Fruit fly (Drosophila melanogaster) whole organism, embryonic: ENCODE results near the gene CG8128.

Experiments
- CG10267 ChIP-seq: fragments of 200-800 bp; sonication (Bioruptor generic); optimal IDR thresholded peaks from 2 replicates; lab custom pipeline; 2018; ENCODE audit warnings: missing biosample characterization, mild to moderate bottlenecking, missing genetic modification characterization, moderate library complexity
- CG10366 ChIP-seq: fragments of 200-800 bp; sonication (Bioruptor generic); IDR thresholded peaks from 2 replicates; pipeline ENCODE4 v1.3.6; 2022; ENCODE audit warnings: missing biosample characterization, missing genetic modification characterization
- CG10543 ChIP-seq: fragments of 200-800 bp; sonication (Bioruptor generic); optimal IDR thresholded peaks from 3 replicates; lab custom pipeline; 2017; ENCODE audit warnings: missing biosample characterization, mild to moderate bottlenecking, missing genetic modification characterization, moderate library complexity
- CG12155 ChIP-seq: fragments of 200-800 bp; sonication (Bioruptor generic); optimal IDR thresholded peaks from 3 replicates; lab custom pipeline; 2016; ENCODE audit warnings: missing biosample characterization, missing genetic modification characterization
- CG15073 ChIP-seq: fragments of 200-800 bp; sonication (Bioruptor generic); optimal IDR thresholded peaks from 2 replicates; lab custom pipeline; 2016; ENCODE audit warnings: missing biosample characterization, missing genetic modification characterization
- CG15514 ChIP-seq: fragments of 200-800 bp; sonication (Bioruptor generic); optimal IDR thresholded peaks from 3 replicates; lab custom pipeline; 2017; ENCODE audit warnings: missing biosample characterization, missing genetic modification characterization, mild to moderate bottlenecking, moderate library complexity, missing genetic modification reagents
- CG16863 ChIP-seq: fragments of 200-800 bp; sonication (Bioruptor generic); optimal IDR thresholded peaks from 3 replicates; lab custom pipeline; 2016; ENCODE audit warnings: missing biosample characterization, missing genetic modification characterization
- CG17328 ChIP-seq: fragments of 200-800 bp; sonication (Bioruptor generic); IDR thresholded peaks from 2 replicates; pipeline ENCODE4 v1.3.6; 2022; ENCODE audit warnings: missing biosample characterization, missing genetic modification characterization
- CG1792 ChIP-seq: fragments of 200-800 bp; sonication (Bioruptor generic); optimal IDR thresholded peaks from 2 replicates; lab custom pipeline; 2016; ENCODE audit warnings: missing biosample characterization, missing genetic modification characterization
- CG1832 ChIP-seq: fragments of 200-800 bp; sonication (Bioruptor generic); optimal IDR thresholded peaks from 2 replicates; lab custom pipeline; 2017; ENCODE audit warnings: missing biosample characterization, mild to moderate bottlenecking, missing genetic modification characterization, inconsistent platforms
- CG2889 ChIP-seq: fragments of 200-800 bp; sonication (Bioruptor generic); IDR thresholded peaks from 3 replicates; pipeline ENCODE4 v1.3.6; 2022; ENCODE audit warnings: missing biosample characterization, missing genetic modification characterization
- CG4328 ChIP-seq: fragments of 200-800 bp; sonication (Bioruptor generic); optimal IDR thresholded peaks from 3 replicates; lab custom pipeline; 2017; ENCODE audit warnings: missing biosample characterization, missing genetic modification reagents, missing genetic modification characterization
- CG4404 ChIP-seq: fragments of 200-800 bp; sonication (Bioruptor generic); IDR thresholded peaks from 2 replicates; pipeline ENCODE4 v1.3.6; 2022; ENCODE audit warnings: missing biosample characterization, missing genetic modification characterization
- CG6272 ChIP-seq: fragments of 200-800 bp; sonication (Bioruptor generic); IDR thresholded peaks from 2 replicates; pipeline ENCODE4 v1.3.6; 2022; ENCODE audit warnings: missing biosample characterization, missing genetic modification characterization
- CG6813 ChIP-seq: fragments of 200-800 bp; sonication (Bioruptor generic); optimal IDR thresholded peaks from 2 replicates; lab custom pipeline; 2017; ENCODE audit warnings: missing biosample characterization, missing genetic modification characterization, mild to moderate bottlenecking, moderate library complexity, missing genetic modification reagents
- CG7786 ChIP-seq: fragments of 200-800 bp; sonication (Bioruptor generic); optimal IDR thresholded peaks from 2 replicates; lab custom pipeline; 2016; ENCODE audit warnings: missing biosample characterization, missing genetic modification characterization
- CG7928 ChIP-seq: fragments of 200-800 bp; sonication (Bioruptor generic); optimal IDR thresholded peaks from 2 replicates; lab custom pipeline; 2017; ENCODE audit warnings: missing biosample characterization, mild to moderate bottlenecking, missing genetic modification characterization
- CG8281 ChIP-seq: fragments of 200-800 bp; sonication (Bioruptor generic); optimal IDR thresholded peaks from 2 replicates; lab custom pipeline; 2018; ENCODE audit warnings: missing biosample characterization, mild to moderate bottlenecking, missing genetic modification characterization, moderate library complexity
- CG9215 ChIP-seq: fragments of 200-800 bp; sonication (Bioruptor generic); IDR thresholded peaks from 2 replicates; pipeline ENCODE4 v1.3.6; 2022; ENCODE audit warnings: missing biosample characterization, missing genetic modification characterization
- CoRest ChIP-seq: fragments of 200-800 bp; sonication (Bioruptor generic); optimal IDR thresholded peaks from 3 replicates; lab custom pipeline; 2018; ENCODE audit warnings: missing biosample characterization, mild to moderate bottlenecking, missing genetic modification characterization, moderate library complexity
- CrebB ChIP-seq: fragments of 200-800 bp; sonication (Bioruptor generic); optimal IDR thresholded peaks from 3 replicates; lab custom pipeline; 2018; ENCODE audit warnings: missing biosample characterization, mild to moderate bottlenecking, missing genetic modification characterization
- Dbx ChIP-seq: fragments of 200-800 bp; sonication (Bioruptor generic); IDR thresholded peaks from 3 replicates; pipeline ENCODE4 v1.3.6; 2022; ENCODE audit warnings: missing biosample characterization, missing genetic modification characterization
- Eip74EF ChIP-seq, 2 experiments: fragments of 200-800 bp in 1 of 2; fragments of >200 bp in 1 of 2; sonication (Bioruptor generic) in 1 of 2; optimal IDR thresholded peaks; 2 replicates each; lab custom pipeline; 2017 to 2019; ENCODE audit warnings: missing biosample characterization in 2 of 2, missing genetic modification characterization in 2 of 2, mild to moderate bottlenecking in 1 of 2, moderate library complexity in 1 of 2
- Fer3 ChIP-seq: fragments of 200-800 bp; sonication (Bioruptor generic); optimal IDR thresholded peaks from 2 replicates; lab custom pipeline; 2018; ENCODE audit warnings: missing biosample characterization, mild to moderate bottlenecking, missing genetic modification characterization, moderate library complexity
- MBD-R2 ChIP-seq: fragments of 200-800 bp; sonication (Bioruptor generic); IDR thresholded peaks from 2 replicates; pipeline ENCODE4 v1.3.6; 2022; ENCODE audit warnings: missing biosample characterization, missing genetic modification characterization
- NFAT ChIP-seq: fragments of 200-800 bp; sonication (Bioruptor generic); IDR thresholded peaks from 2 replicates; pipeline ENCODE4 v1.3.6; 2022; ENCODE audit warnings: missing biosample characterization, missing genetic modification characterization
- Nf-YC ChIP-seq: fragments of 200-800 bp; optimal IDR thresholded peaks from 3 replicates; lab custom pipeline; 2019; ENCODE audit warnings: missing biosample characterization, mild to moderate bottlenecking, missing genetic modification characterization, moderate library complexity
- Opbp ChIP-seq: fragments of 200-800 bp; sonication (Bioruptor generic); IDR thresholded peaks from 3 replicates; pipeline ENCODE4 v1.3.6; 2022; ENCODE audit warnings: missing biosample characterization, missing genetic modification characterization; ENCODE audit not compliant: partially characterized antibody
- Pdp1 ChIP-seq, 2 experiments: fragments of 200-800 bp; sonication (Bioruptor generic); optimal IDR thresholded peaks; 3 replicates each; lab custom pipeline; 2016; ENCODE audit warnings: missing biosample characterization in 2 of 2, missing genetic modification characterization in 2 of 2, mild to moderate bottlenecking in 1 of 2, moderate library complexity in 1 of 2
- Ravus ChIP-seq: fragments of 200-800 bp; sonication (Bioruptor generic); IDR thresholded peaks from 2 replicates; pipeline ENCODE4 v1.3.6; 2022; ENCODE audit warnings: missing biosample characterization, missing genetic modification characterization
- Rfx ChIP-seq: fragments of 200-800 bp; sonication (Bioruptor generic); IDR thresholded peaks from 2 replicates; pipeline ENCODE4 v1.3.6; 2022; ENCODE audit warnings: missing biosample characterization, missing genetic modification characterization
- Rx ChIP-seq: fragments of 200-800 bp; sonication (Bioruptor generic); IDR thresholded peaks from 2 replicates; pipeline ENCODE4 v1.3.6; 2022; ENCODE audit warnings: missing biosample characterization, missing genetic modification characterization
- Scr ChIP-seq: fragments of 200-800 bp; sonication (Bioruptor generic); IDR thresholded peaks from 2 replicates; pipeline ENCODE4 v1.3.6; 2022; ENCODE audit warnings: missing biosample characterization, missing genetic modification characterization; ENCODE audit not compliant: partially characterized antibody
- bsh ChIP-seq, 2 experiments: fragments of 200-800 bp; sonication (Bioruptor generic); optimal IDR thresholded peaks; 2 replicates each; lab custom pipeline; 2017 to 2018; ENCODE audit warnings: mild to moderate bottlenecking in 2 of 2, missing biosample characterization in 2 of 2, missing genetic modification characterization in 2 of 2, moderate library complexity in 1 of 2
- caup ChIP-seq: fragments of 200-800 bp; sonication (Bioruptor generic); optimal IDR thresholded peaks from 3 replicates; lab custom pipeline; 2017; ENCODE audit warnings: missing biosample characterization, mild to moderate bottlenecking, missing genetic modification characterization, moderate library complexity; ENCODE audit not compliant: severe bottlenecking
- dm ChIP-seq: fragments of 200-800 bp; sonication (Bioruptor generic); optimal IDR thresholded peaks from 3 replicates; lab custom pipeline; 2016; ENCODE audit warnings: missing biosample characterization, missing genetic modification characterization
- fru ChIP-seq: fragments of >200 bp; optimal IDR thresholded peaks from 2 replicates; lab custom pipeline; 2017
- fu2 ChIP-seq: fragments of 200-800 bp; sonication (Bioruptor generic); optimal IDR thresholded peaks from 2 replicates; lab custom pipeline; 2016; ENCODE audit warnings: missing biosample characterization, missing genetic modification characterization
- gce ChIP-seq: fragments of 200-800 bp; sonication (Bioruptor generic); IDR thresholded peaks from 3 replicates; pipeline ENCODE4 v1.3.6; 2022; ENCODE audit warnings: missing biosample characterization, missing genetic modification characterization
- hkb ChIP-seq, 2 experiments: fragments of 200-800 bp in 1 of 2; fragments of >200 bp in 1 of 2; sonication (Bioruptor generic) in 1 of 2; IDR thresholded peaks in 1 of 2; optimal IDR thresholded peaks in 1 of 2; 2 replicates each; pipeline versions ENCODE4 v1.3.6 to Lab custom; 2017 to 2022; ENCODE audit warnings: missing biosample characterization in 1 of 2, missing genetic modification characterization in 1 of 2
- insv ChIP-seq, 2 experiments: fragments of 200-800 bp; sonication (Bioruptor generic); optimal IDR thresholded peaks; 3 replicates each; lab custom pipeline; 2016 to 2018; ENCODE audit warnings: missing biosample characterization in 2 of 2, missing genetic modification characterization in 2 of 2
- ken ChIP-seq: fragments of 200-800 bp; sonication (Bioruptor generic); IDR thresholded peaks from 3 replicates; pipeline ENCODE4 v1.3.6; 2022; ENCODE audit warnings: missing biosample characterization, missing genetic modification characterization
- org-1 ChIP-seq: fragments of 200-800 bp; sonication (Bioruptor generic); optimal IDR thresholded peaks from 2 replicates; lab custom pipeline; 2017; ENCODE audit warnings: missing biosample characterization, missing genetic modification characterization
- row ChIP-seq: fragments of 200-800 bp; sonication (Bioruptor generic); IDR thresholded peaks from 3 replicates; pipeline ENCODE4 v1.3.6; 2022; ENCODE audit warnings: missing biosample characterization, missing genetic modification characterization
- sr ChIP-seq: fragments of 200-800 bp; sonication (Bioruptor generic); IDR thresholded peaks from 3 replicates; pipeline ENCODE4 v1.3.6; 2022; ENCODE audit warnings: missing biosample characterization, missing genetic modification characterization
- ttk ChIP-seq: fragments of 200-800 bp; sonication (Bioruptor generic); IDR thresholded peaks from 2 replicates; pipeline ENCODE4 v2.1.2; 2022; ENCODE audit warnings: missing biosample characterization, missing genetic modification characterization
- vnd ChIP-seq: fragments of 200-800 bp; sonication (Bioruptor generic); IDR thresholded peaks from 3 replicates; pipeline ENCODE4 v1.3.6; 2022; ENCODE audit warnings: missing biosample characterization, missing genetic modification characterization; ENCODE audit not compliant: partially characterized antibody
- zfh1 ChIP-seq: fragments of 200-800 bp; sonication (Bioruptor generic); IDR thresholded peaks from 3 replicates; pipeline ENCODE4 v1.3.6; 2022; ENCODE audit warnings: missing biosample characterization, missing genetic modification characterization

CG8128 gene

DNA sequence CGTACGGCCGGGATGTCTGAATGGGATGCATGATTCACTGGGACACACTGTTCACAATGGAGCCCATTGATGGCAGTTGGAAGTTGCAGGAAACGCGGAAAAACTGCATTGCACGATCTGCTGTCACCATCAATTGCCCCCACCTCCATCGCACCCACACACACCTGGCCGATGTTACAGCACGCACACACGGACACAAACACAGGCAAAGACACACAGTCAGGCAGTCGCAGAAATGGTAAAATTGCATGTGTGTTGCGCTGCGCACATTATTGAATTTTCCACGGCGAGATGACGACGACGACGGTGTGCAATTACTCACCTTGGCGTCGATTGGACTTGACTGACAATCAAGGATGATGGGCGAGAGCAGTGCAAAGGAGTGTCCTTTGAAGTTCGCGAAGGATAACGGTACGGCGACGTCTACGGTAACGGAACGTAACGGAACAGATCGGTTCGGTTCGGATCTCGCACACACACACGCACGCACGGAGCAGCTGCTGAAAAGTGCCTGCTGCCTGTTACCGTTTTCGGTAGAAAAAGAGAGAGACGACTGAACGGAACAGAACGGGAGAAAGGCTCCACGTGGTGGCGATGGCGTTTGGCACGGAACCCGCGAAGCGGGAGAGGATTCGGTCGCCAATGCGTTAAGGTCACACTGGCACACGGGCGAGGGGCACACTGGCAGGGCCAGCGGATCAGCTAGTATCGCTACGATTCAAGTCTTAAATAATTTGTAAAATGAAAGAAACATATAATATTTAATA lies 12.9 kb downstream of the CG8128 start, which contains the start of the genes CG9281 and CG15601 (continued):
- TF ChIP-seq CG4404 (GFP tag; lab: Robert Waterston, UW), result no peak
- no peak for TF ChIP-seq CG10366 (GFP tag; lab: Robert Waterston, UW)
- TF ChIP-seq CoRest (tag; lab: Kevin White, UChicago), result no peak
- no peak for TF ChIP-seq fru (lab: Kevin White, UChicago)
- no peak for TF ChIP-seq ttk (GFP tag; lab: Robert Waterston, UW)
- peak; percentile 41 for TF ChIP-seq CG1832 (GFP tag; lab: Kevin White, UChicago)
- TF ChIP-seq Fer3 (tag; lab: Kevin White, UChicago), result no peak
- peak; percentile 10; the same call in 1 of the 2 replicates for TF ChIP-seq Scr (GFP tag; lab: Robert Waterston, UW)
- peak; percentile 45 for TF ChIP-seq Rfx
- TF ChIP-seq insv (GFP tag; optimal IDR thresholded peaks at IDR 0.05; lab: Kevin White, UChicago), result peak in 1 of 2 experiments; percentile 33
- TF ChIP-seq CG10543 (GFP tag; lab: Kevin White, UChicago), result peak; percentile 50
- no peak for TF ChIP-seq Dbx (GFP tag; lab: Robert Waterston, UW)
- no peak for TF ChIP-seq CG15073 (GFP tag; lab: Kevin White, UChicago)
- TF ChIP-seq dm (GFP tag; lab: Kevin White, UChicago), result peak; percentile 96
- TF ChIP-seq CG4328 (GFP tag; lab: Kevin White, UChicago), result peak; percentile 13
- TF ChIP-seq CG6813 (GFP tag; lab: Kevin White, UChicago), result no peak
- TF ChIP-seq vnd, result no peak
- TF ChIP-seq ken (GFP tag; lab: Robert Waterston, UW), result no peak
- TF ChIP-seq Pdp1 (GFP tag; optimal IDR thresholded peaks at IDR 0.05; lab: Kevin White, UChicago), result peak in 1 of 2 experiments; percentile 83
- peak; percentile 42; the same call in 1 of the 2 replicates for TF ChIP-seq NFAT (GFP tag; lab: Robert Waterston, UW)
- no peak for TF ChIP-seq CG12155 (GFP tag; lab: Kevin White, UChicago)
- no peak for TF ChIP-seq gce
- TF ChIP-seq Eip74EF (GFP tag; optimal IDR thresholded peaks at IDR 0.05; lab: Kevin White, UChicago), result no peak
- peak; percentile 39 for TF ChIP-seq caup (GFP tag; lab: Kevin White, UChicago)
- peak; percentile 14; the same call in 1 of the 2 replicates for TF ChIP-seq MBD-R2 (GFP tag; lab: Robert Waterston, UW)
- TF ChIP-seq CG17328 (GFP tag; lab: Robert Waterston, UW), result no peak
- TF ChIP-seq CG10267 (tag; lab: Kevin White, UChicago), result peak; percentile 35
- TF ChIP-seq CG1792, result no peak
- TF ChIP-seq CG16863 (GFP tag; lab: Kevin White, UChicago), result no peak
- no peak for TF ChIP-seq CG2889 (GFP tag; lab: Robert Waterston, UW)
- no peak for TF ChIP-seq CG7786 (GFP tag; lab: Kevin White, UChicago)
- peak; percentile 47; the same call in 1 of the 3 replicates for TF ChIP-seq zfh1 (GFP tag; lab: Robert Waterston, UW)
- no peak for TF ChIP-seq org-1 (GFP tag; lab: Kevin White, UChicago)
- no peak for TF ChIP-seq Ravus (GFP tag; lab: Robert Waterston, UW)
- no peak for TF ChIP-seq fu2
- no peak for TF ChIP-seq CG6272 (GFP tag; lab: Robert Waterston, UW)
- TF ChIP-seq sr, result no peak
- peak; percentile 24 for TF ChIP-seq Nf-YC (tag; lab: Kevin White, UChicago)
- no peak for TF ChIP-seq CG8281 (tag; lab: Kevin White, UChicago)
- TF ChIP-seq Opbp (GFP tag; lab: Robert Waterston, UW), result peak; percentile 52; the same call in 2 of the 3 replicates
- TF ChIP-seq CG15514 (GFP tag; lab: Kevin White, UChicago), result peak; percentile 53
- TF ChIP-seq bsh (GFP tag; optimal IDR thresholded peaks at IDR 0.05; lab: Kevin White, UChicago), result no peak
- TF ChIP-seq row (GFP tag; lab: Robert Waterston, UW), result peak; percentile 44; the same call in 2 of the 3 replicates
- no peak for TF ChIP-seq Rx (GFP tag; lab: Robert Waterston, UW)
- no peak for TF ChIP-seq CG7928
- no peak for TF ChIP-seq CrebB (tag; lab: Kevin White, UChicago)
- no peak for TF ChIP-seq hkb (optimal IDR thresholded peaks at IDR 0.05; lab: Kevin White, UChicago)
- no peak for TF ChIP-seq hkb (GFP tag; IDR thresholded peaks at IDR 0.05; lab: Robert Waterston, UW)
- TF ChIP-seq CG9215 (GFP tag; lab: Robert Waterston, UW), result no peak
